Fruit fly (Drosophila melanogaster): ENCODE measurements around the gene CG34447.

The CG34447 gene

DNA sequence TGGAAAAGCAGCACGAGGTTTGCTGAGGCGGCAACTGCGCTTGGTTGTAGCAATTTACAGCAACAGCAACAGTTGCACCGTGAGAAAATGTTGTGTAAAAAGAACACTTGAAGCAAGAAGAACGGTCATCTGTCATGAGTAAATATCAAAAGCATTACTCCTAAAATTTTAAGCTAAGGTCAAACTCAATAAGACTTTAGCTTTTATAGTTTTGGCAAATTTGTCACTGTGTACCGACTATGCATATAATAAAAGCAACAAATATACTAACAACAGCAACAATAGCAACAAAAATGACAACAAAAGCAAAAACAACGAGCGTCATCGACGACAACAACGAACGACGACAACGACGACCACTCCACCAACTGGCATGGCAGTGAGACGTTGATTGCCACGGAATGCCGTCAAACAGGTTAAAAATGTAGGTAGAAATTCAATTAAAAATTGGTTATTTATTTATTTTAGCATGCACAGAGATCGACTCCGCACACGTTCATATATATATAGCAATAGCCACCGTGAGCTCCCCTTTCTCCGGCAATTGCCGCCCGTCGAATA, 13.8 kb upstream of the CG34447 start (continued):
- TF ChIP-seq CG4707 (GFP tag; optimal IDR thresholded peaks at IDR 0.05) (peak; percentile 80), Doc3 (GFP tag; IDR thresholded peaks at IDR 0.05; ENCODE audit: partially characterized antibody) (no peak), ind (GFP tag; optimal IDR thresholded peaks at IDR 0.05) (peak; percentile 80), gfzf (GFP tag; optimal IDR thresholded peaks at IDR 0.05) (no peak), CG9876 (GFP tag; optimal IDR thresholded peaks at IDR 0.05) (peak; percentile 72), CG6272 (GFP tag; IDR thresholded peaks at IDR 0.05) (peak; percentile 47; the same call in 1 of the 2 replicates), Side (GFP tag; optimal IDR thresholded peaks at IDR 0.05) (peak; percentile 79), CG6689 (GFP tag; IDR thresholded peaks at IDR 0.05) (peak; percentile 86), Gug (GFP tag; IDR thresholded peaks at IDR 0.05) (peak; percentile 68; the same call in 3 of the 4 replicates), CG3407 (GFP tag; optimal IDR thresholded peaks at IDR 0.05) (peak; percentile 72), pum (GFP tag; optimal IDR thresholded peaks at IDR 0.05) (peak; percentile 88), GATAe (GFP tag; conservative IDR thresholded peaks at IDR 0.05) (no peak), CG18599 (GFP tag; optimal IDR thresholded peaks at IDR 0.05) (peak; percentile 60), Ravus (GFP tag; IDR thresholded peaks at IDR 0.05) (peak; percentile 31; the same call in 1 of the 2 replicates), lbe (GFP tag; optimal IDR thresholded peaks at IDR 0.05) (peak; percentile 78), Ets65A (GFP tag) (peak; percentile 97), vvl (GFP tag; IDR thresholded peaks at IDR 0.05) (peak; percentile 92), CG10274 (GFP tag; optimal IDR thresholded peaks at IDR 0.05) (peak; percentile 45), MTF-1 (GFP tag; optimal IDR thresholded peaks at IDR 0.05; ENCODE audit: borderline replicate concordance) (peak; percentile 51), al (GFP tag; IDR thresholded peaks at IDR 0.05) (peak; percentile 59), lilli (GFP tag; optimal IDR thresholded peaks at IDR 0.05) (peak; percentile 73), CoRest (tag; optimal IDR thresholded peaks at IDR 0.05) (peak; percentile 89), salm (tag; optimal IDR thresholded peaks at IDR 0.05) (peak; percentile 82), lmd (GFP tag; IDR thresholded peaks at IDR 0.05) (peak; percentile 86), nom (GFP tag; optimal IDR thresholded peaks at IDR 0.05) (peak; percentile 98), Camta (GFP tag; optimal IDR thresholded peaks at IDR 0.05) (peak; percentile 89), mirr (GFP tag; optimal IDR thresholded peaks at IDR 0.05) (no peak), CG1024 (GFP tag; IDR thresholded peaks at IDR 0.05) (peak; percentile 76), Hsf (GFP tag; optimal IDR thresholded peaks at IDR 0.05) (peak; percentile 84), pan (optimal IDR thresholded peaks at IDR 0.05) (no peak), pan (GFP tag; optimal IDR thresholded peaks at IDR 0.05 in 1 of 2, IDR thresholded peaks at IDR 0.05 in 1 of 2) (peak in 1 of 2 experiments; percentile 87), CG2199 (GFP tag; IDR thresholded peaks at IDR 0.05) (peak; percentile 53; the same call in 1 of the 3 replicates), zen (tag; optimal IDR thresholded peaks at IDR 0.05) (peak; percentile 32), CG10147 (GFP tag; optimal IDR thresholded peaks at IDR 0.05) (peak; percentile 60), CG3838 (GFP tag; optimal IDR thresholded peaks at IDR 0.05) (no peak), CG14014 (GFP tag; IDR thresholded peaks at IDR 0.05) (peak; percentile 80), Hand (GFP tag; optimal IDR thresholded peaks at IDR 0.05) (peak; percentile 26), Vsx1 (GFP tag; optimal IDR thresholded peaks at IDR 0.05) (peak; percentile 41), CG15269 (tag; optimal IDR thresholded peaks at IDR 0.05) (peak; percentile 90), hkb (optimal IDR thresholded peaks at IDR 0.05) (no peak), hkb (GFP tag; IDR thresholded peaks at IDR 0.05) (peak; percentile 91), CG32532 (GFP tag; IDR thresholded peaks at IDR 0.05) (peak; percentile 39), Poxn (GFP tag; IDR thresholded peaks at IDR 0.05) (no peak), Asciz (GFP tag; optimal IDR thresholded peaks at IDR 0.05) (peak; percentile 78), HLH3B (GFP tag; IDR thresholded peaks at IDR 0.05) (peak; percentile 91), lov (optimal IDR thresholded peaks at IDR 0.05) (no peak), lov (GFP tag; IDR thresholded peaks at IDR 0.05) (peak; percentile 73; the same call in 2 of the 3 replicates), sc (optimal IDR thresholded peaks at IDR 0.05) (no peak), sc (GFP tag; optimal IDR thresholded peaks at IDR 0.05) (peak; percentile 72), CG33557 (GFP tag; optimal IDR thresholded peaks at IDR 0.05) (no peak), Ssrp (tag; optimal IDR thresholded peaks at IDR 0.05) (peak; percentile 85)

Measured in whole organism, embryonic.